Worm (Caenorhabditis elegans) whole organism, late embryonic: ENCODE results near the gene C33C12.11.

Experiments used
- ceh-2 ChIP-seq: sonication (generic microtip); optimal IDR thresholded peaks from 2 replicates; lab custom pipeline; 2016; ENCODE audit warnings: missing genotype, missing genetic modification characterization, missing compliant biosample characterization
- ceh-22 ChIP-seq: sonication (generic microtip); optimal IDR thresholded peaks from 2 replicates; lab custom pipeline; 2017; ENCODE audit warnings: missing biosample characterization, missing genetic modification characterization
- ceh-24 ChIP-seq: sonication (generic microtip); optimal IDR thresholded peaks from 2 replicates; lab custom pipeline; 2016; ENCODE audit warnings: mild to moderate bottlenecking, missing genetic modification characterization, missing compliant biosample characterization
- ceh-31 ChIP-seq: sonication (generic microtip); optimal IDR thresholded peaks from 2 replicates; lab custom pipeline; 2016; ENCODE audit warnings: missing genetic modification characterization, missing compliant biosample characterization
- ceh-48 ChIP-seq: sonication (generic microtip); optimal IDR thresholded peaks from 2 replicates; lab custom pipeline; 2016; ENCODE audit warnings: missing genetic modification characterization, inconsistent platforms, missing compliant biosample characterization
- ceh-6 ChIP-seq: fragments of 200-800 bp; sonication (Bioruptor generic); optimal IDR thresholded peaks from 2 replicates; lab custom pipeline; 2018; ENCODE audit warnings: mild to moderate bottlenecking, missing genetic modification characterization, missing compliant biosample characterization
- ceh-9 ChIP-seq: sonication (generic microtip); optimal IDR thresholded peaks from 2 replicates; lab custom pipeline; 2016; ENCODE audit warnings: mild to moderate bottlenecking, missing genetic modification characterization, inconsistent platforms, missing compliant biosample characterization
- che-1 ChIP-seq: sonication (generic microtip); optimal IDR thresholded peaks from 2 replicates; lab custom pipeline; 2016; ENCODE audit warnings: mild to moderate bottlenecking, missing genetic modification characterization, missing compliant biosample characterization
- dmd-4 ChIP-seq: sonication (generic microtip); optimal IDR thresholded peaks from 2 replicates; lab custom pipeline; 2016; ENCODE audit warnings: borderline replicate concordance, missing genetic modification characterization, missing compliant biosample characterization
- elt-2 ChIP-seq: sonication (generic microtip); optimal IDR thresholded peaks from 2 replicates; lab custom pipeline; 2016; ENCODE audit warnings: missing genetic modification reagents, missing genetic modification characterization, missing compliant biosample characterization
- eyg-1 ChIP-seq: sonication (generic microtip); optimal IDR thresholded peaks from 2 replicates; lab custom pipeline; 2016; ENCODE audit warnings: missing genotype, missing genetic modification characterization, missing compliant biosample characterization
- fax-1 ChIP-seq: sonication (generic microtip); optimal IDR thresholded peaks from 2 replicates; lab custom pipeline; 2016; ENCODE audit warnings: missing genotype, missing genetic modification characterization, missing compliant biosample characterization
- fkh-10 ChIP-seq: fragments of 150-350 bp; optimal IDR thresholded peaks from 2 replicates; lab custom pipeline; 2014; ENCODE audit warnings: missing biosample characterization, missing genetic modification reagents, missing genetic modification characterization
- fkh-6 ChIP-seq: sonication (generic microtip); optimal IDR thresholded peaks from 2 replicates; lab custom pipeline; 2016; ENCODE audit warnings: missing genetic modification characterization, missing compliant biosample characterization
- hlh-15 ChIP-seq: sonication (generic microtip); optimal IDR thresholded peaks from 2 replicates; lab custom pipeline; 2016; ENCODE audit warnings: missing genetic modification characterization, missing compliant biosample characterization
- hlh-30 ChIP-seq: sonication (generic microtip); optimal IDR thresholded peaks from 2 replicates; lab custom pipeline; 2017; ENCODE audit warnings: antibody characterized with exemption, missing genetic modification characterization, missing compliant biosample characterization; ENCODE audit not compliant: insufficient read depth
- hlh-6 ChIP-seq: sonication (generic microtip); optimal IDR thresholded peaks from 2 replicates; lab custom pipeline; 2016; ENCODE audit warnings: missing genotype, missing genetic modification characterization, missing compliant biosample characterization
- lin-11 ChIP-seq: fragments of 200-800 bp; sonication (Bioruptor generic); optimal IDR thresholded peaks from 2 replicates; lab custom pipeline; 2018; ENCODE audit warnings: mild to moderate bottlenecking, missing genetic modification characterization, missing compliant biosample characterization
- madf-2 ChIP-seq: sonication (generic microtip); optimal IDR thresholded peaks from 2 replicates; lab custom pipeline; 2017; ENCODE audit warnings: missing genetic modification characterization, missing compliant biosample characterization
- mec-3 ChIP-seq: sonication (generic microtip); optimal IDR thresholded peaks from 2 replicates; lab custom pipeline; 2016; ENCODE audit warnings: borderline replicate concordance, missing genetic modification characterization, missing compliant biosample characterization
- nfya-1 ChIP-seq: sonication (generic microtip); optimal IDR thresholded peaks from 2 replicates; lab custom pipeline; 2017; ENCODE audit warnings: missing genetic modification characterization, mild to moderate bottlenecking, missing compliant biosample characterization, antibody characterized with exemption, moderate library complexity
- nhr-11 ChIP-seq: fragments of 150-350 bp; optimal IDR thresholded peaks from 2 replicates; lab custom pipeline; 2014; ENCODE audit warnings: missing biosample characterization, missing genetic modification characterization
- nhr-232 ChIP-seq: sonication (generic microtip); optimal IDR thresholded peaks from 2 replicates; lab custom pipeline; 2016; ENCODE audit warnings: missing genetic modification characterization, missing compliant biosample characterization
- odd-2 ChIP-seq: sonication (generic microtip); optimal IDR thresholded peaks from 2 replicates; lab custom pipeline; 2017; ENCODE audit warnings: antibody characterized with exemption, mild to moderate bottlenecking, missing genetic modification characterization, missing compliant biosample characterization
- pag-3 ChIP-seq: sonication (generic microtip); optimal IDR thresholded peaks from 2 replicates; lab custom pipeline; 2016; ENCODE audit warnings: missing compliant biosample characterization, missing genetic modification characterization, borderline replicate concordance
- pat-9 ChIP-seq: fragments of 200-800 bp; sonication (Bioruptor generic); optimal IDR thresholded peaks from 2 replicates; lab custom pipeline; 2018; ENCODE audit warnings: mild to moderate bottlenecking, missing genetic modification characterization, moderate library complexity, missing compliant biosample characterization
- pax-1 ChIP-seq: fragments of 150-350 bp; optimal IDR thresholded peaks from 2 replicates; lab custom pipeline; 2014; ENCODE audit warnings: missing biosample characterization, missing genetic modification characterization
- pha-4 ChIP-seq: fragments of 150-350 bp; optimal IDR thresholded peaks from 2 replicates; lab custom pipeline; 2018; ENCODE audit warnings: missing biosample characterization, missing genetic modification reagents, missing genetic modification characterization
- pqm-1 ChIP-seq: sonication (generic microtip); optimal IDR thresholded peaks from 2 replicates; lab custom pipeline; 2016; ENCODE audit warnings: missing genetic modification characterization, missing compliant biosample characterization
- ref-2 ChIP-seq: sonication (generic microtip); optimal IDR thresholded peaks from 2 replicates; lab custom pipeline; 2016; ENCODE audit warnings: missing genetic modification characterization, missing compliant biosample characterization
- rnt-1 ChIP-seq: sonication (generic microtip); optimal IDR thresholded peaks from 2 replicates; lab custom pipeline; 2016; ENCODE audit warnings: missing genetic modification characterization, missing compliant biosample characterization
- sdc-2 ChIP-seq: sonication (generic microtip); optimal IDR thresholded peaks from 2 replicates; lab custom pipeline; 2016; ENCODE audit warnings: missing genotype, missing genetic modification characterization, missing compliant biosample characterization
- tbx-2 ChIP-seq: sonication (generic microtip); optimal IDR thresholded peaks from 2 replicates; lab custom pipeline; 2016; ENCODE audit warnings: missing genetic modification characterization, missing compliant biosample characterization
- unc-42 ChIP-seq: sonication (generic microtip); optimal IDR thresholded peaks from 2 replicates; lab custom pipeline; 2016; ENCODE audit warnings: missing genotype, missing genetic modification characterization, missing compliant biosample characterization
- unc-55 ChIP-seq: sonication (generic microtip); optimal IDR thresholded peaks from 2 replicates; lab custom pipeline; 2017; ENCODE audit warnings: missing biosample characterization, missing genetic modification reagents, missing genetic modification characterization

Gene C33C12.11

DNA sequence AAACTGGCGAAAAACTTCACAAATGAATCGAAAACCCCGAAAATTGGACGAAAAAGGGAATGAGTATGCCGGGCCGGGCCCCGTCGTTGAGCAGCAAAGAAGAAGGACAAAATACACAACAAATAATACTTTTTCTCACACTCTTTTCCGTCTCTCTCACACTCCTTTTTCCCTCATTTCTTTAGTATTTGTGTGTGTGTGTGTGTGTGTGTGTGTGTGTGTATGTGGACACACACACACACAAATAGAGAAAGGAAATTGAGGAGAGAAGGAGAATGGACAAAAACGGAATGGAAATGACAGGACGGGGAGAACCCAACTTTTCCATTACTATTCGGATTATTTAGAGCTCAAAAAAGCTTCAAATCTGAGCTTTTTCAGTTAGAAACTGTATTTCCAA lies 31.9 kb upstream of the C33C12.11 start (continued):
- TF ChIP-seq nfya-1 (peak; percentile 40), odd-2 (tag; lab: Kevin White, UChicago) (no peak), lin-11 (tag; lab: Kevin White, UChicago) (no peak), fkh-10 (GFP tag; lab: Kevin White, UChicago) (no peak), pax-1 (tag; lab: Kevin White, UChicago) (no peak), madf-2 (tag; lab: Kevin White, UChicago) (no peak), fkh-6 (no peak), hlh-30 (no peak), ceh-9 (no peak), pat-9 (tag; lab: Kevin White, UChicago) (no peak), nhr-11 (no peak), tbx-2 (peak; percentile 52), che-1 (no peak)

DNA sequence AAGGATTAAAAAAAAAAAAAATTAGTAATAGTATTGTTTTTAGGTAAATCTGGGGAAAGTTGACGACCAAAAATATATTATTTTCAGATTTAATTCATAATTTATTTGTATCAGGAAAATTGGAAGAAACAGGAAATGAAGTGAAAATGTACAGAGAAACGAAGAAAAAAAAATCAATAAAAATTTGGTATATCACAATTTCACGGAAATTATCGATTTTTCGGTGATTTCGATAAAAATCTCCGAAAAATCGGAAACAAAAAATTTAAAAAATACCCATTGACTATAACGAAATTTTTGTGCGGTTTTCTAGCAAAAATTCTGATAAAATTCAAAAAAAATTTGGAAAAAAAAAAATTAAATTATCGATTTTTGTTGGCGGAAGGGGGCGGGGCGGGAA lies 28.6 kb upstream of the C33C12.11 start:
- TF ChIP-seq sdc-2 (tag; lab: Kevin White, UChicago), result no peak
- no peak for TF ChIP-seq dmd-4 (tag; lab: Kevin White, UChicago)
- peak; percentile 44 for TF ChIP-seq ceh-48 (tag; lab: Kevin White, UChicago)
- TF ChIP-seq nfya-1, result no peak
- TF ChIP-seq, all 69 proteins: peak for 1

DNA sequence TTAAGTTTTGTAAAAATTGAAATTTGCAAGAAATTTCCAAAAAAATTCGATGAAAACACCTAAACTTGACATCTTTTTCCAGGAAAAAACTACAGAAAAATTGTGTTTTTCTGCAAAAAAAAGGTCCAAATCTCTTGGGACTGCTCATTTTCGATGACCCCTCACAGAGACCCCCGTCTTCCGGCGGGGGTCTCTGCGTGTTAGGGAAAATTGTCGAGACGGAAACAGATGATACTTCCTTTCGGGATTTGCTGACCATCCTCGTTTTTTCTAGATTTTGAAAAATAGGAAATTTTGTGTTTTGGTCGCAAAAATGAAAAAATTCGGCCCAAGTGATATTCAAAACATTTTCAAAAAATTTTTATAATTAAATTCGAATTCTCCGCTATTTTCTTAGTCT lies 27.8 kb upstream of the C33C12.11 start:
- no peak for TF ChIP-seq ceh-9
- TF ChIP-seq pag-3, result no peak
- no peak for TF ChIP-seq mec-3 (tag; lab: Kevin White, UChicago)
- no peak for TF ChIP-seq fax-1

DNA sequence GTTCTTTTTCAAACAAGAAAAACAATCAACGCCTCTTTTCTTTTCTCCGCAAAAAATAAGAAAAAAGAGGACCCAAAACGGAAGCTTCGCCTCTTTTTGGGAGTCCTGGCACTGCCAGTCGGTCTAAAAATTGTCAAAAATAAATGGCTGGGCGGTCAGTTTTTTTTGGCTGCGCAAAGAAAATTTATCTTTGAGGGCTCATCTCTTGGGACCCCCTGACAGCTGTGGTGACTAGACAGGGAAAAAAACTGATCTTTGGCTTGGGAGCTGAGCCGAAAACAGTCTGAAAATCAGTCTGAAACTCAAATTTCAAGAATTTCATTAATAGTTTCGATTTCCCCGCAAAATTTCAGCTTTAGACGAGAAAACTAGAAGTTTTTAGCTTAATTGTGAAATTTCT lies 26.9 kb upstream of the C33C12.11 start:
- TF ChIP-seq ceh-24 (tag; lab: Kevin White, UChicago), result no peak
- no peak for TF ChIP-seq elt-2 (tag; lab: Kevin White, UChicago)

DNA sequence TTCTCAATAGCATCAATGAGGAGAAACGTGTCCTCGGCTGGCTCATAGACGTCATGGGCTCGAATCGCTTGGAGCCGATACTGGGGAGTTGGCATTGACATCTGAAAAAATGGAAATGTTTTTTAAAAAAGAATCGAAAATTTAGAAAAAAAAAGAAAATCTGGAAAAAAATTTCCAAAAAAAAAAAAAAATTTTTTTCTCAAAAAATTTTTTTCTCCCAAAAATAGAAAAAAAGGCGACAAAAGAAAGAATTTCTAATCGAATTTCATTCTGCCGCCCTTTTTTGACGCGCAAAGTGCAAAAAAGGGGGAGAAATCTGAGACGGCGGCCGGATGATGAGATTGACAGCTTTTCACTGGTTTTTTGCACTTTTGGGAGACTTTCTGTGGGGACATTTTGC lies 25.7 kb upstream of the C33C12.11 start, which contains the start of gene mtq-2:
mtq-2 (minus strand) TSS at position 101 of the 400 bp plus-strand sequence.
- no peak for TF ChIP-seq pha-4 (tag; lab: Kevin White, UChicago)
- TF ChIP-seq hlh-6 (tag; lab: Kevin White, UChicago), result no peak
- TF ChIP-seq unc-55 (GFP tag; lab: Kevin White, UChicago), result no peak
- TF ChIP-seq ceh-22 (tag; lab: Kevin White, UChicago), result no peak
- no peak for TF ChIP-seq unc-42 (tag; lab: Kevin White, UChicago)
- no peak for TF ChIP-seq ceh-2 (tag; lab: Kevin White, UChicago)

DNA sequence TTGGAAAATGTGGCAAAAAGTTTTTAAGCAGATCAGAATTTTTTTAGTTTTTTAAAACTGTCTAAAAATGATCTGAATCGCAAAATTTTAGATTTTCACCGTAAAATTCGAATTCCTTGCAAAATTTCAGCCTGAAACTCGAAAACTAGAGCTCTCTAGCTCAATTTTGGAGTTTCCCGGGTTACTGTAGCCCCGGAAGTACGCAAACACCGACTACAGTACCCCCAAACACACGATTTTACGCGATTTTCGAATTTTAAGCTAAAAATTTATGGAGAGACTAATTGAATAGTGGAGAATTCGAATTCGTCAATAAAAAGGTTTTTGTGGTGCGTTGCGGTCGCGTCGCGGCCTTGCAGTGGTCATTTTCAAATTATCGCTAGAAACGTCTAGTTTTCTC lies 23.1 kb upstream of the C33C12.11 start:
- TF ChIP-seq ceh-31 (tag; lab: Kevin White, UChicago), result no peak
- TF ChIP-seq ceh-2 (tag; lab: Kevin White, UChicago), result no peak
- TF ChIP-seq rnt-1, result no peak
- TF ChIP-seq odd-2 (tag; lab: Kevin White, UChicago), result no peak
- TF ChIP-seq unc-42 (tag; lab: Kevin White, UChicago), result no peak
- no peak for TF ChIP-seq nhr-11
- no peak for TF ChIP-seq eyg-1
- TF ChIP-seq ref-2 (tag; lab: Kevin White, UChicago), result no peak
- TF ChIP-seq unc-55 (GFP tag; lab: Kevin White, UChicago), result no peak
- no peak for TF ChIP-seq ceh-6 (GFP tag; lab: Kevin White, UChicago)
- TF ChIP-seq hlh-15, result no peak
- no peak for TF ChIP-seq pqm-1 (tag; lab: Kevin White, UChicago)
- no peak for TF ChIP-seq nhr-232
- TF ChIP-seq ceh-9, result no peak
